Worm (Caenorhabditis elegans): ENCODE data around the gene F31F4.1.
A peak's percentile ranks its signal among the peaks of the same experiment; 100 is the strongest.
"Not testable (repeated sequence)": the region's sequence is repeated elsewhere in the genome, so short reads cannot be mapped to it uniquely, and the experiment has no call there.

DNA sequence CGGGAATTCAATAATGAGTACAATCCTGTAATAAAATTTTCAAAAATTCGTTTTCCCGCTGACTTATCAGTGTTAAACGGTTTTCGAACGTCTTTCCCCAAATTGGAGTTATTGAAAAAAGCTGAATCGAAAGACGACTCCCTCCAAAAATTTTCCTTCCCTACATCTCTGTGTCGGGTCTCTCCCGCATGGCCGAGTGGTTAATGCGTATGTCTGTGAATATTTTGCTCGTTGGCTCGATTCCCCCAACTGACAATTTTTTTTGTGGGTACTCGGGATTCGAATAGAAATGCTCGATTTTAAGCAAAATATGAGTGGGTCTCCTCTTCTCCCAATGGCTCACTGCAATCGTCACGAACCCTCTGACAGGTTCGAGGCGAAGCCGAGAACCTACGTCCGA lies 22.6 kb downstream of the F31F4.1 start:
- TF ChIP-seq flt-1 (GFP tag; IDR thresholded peaks at IDR 0.05) (peak; percentile 37; the same call in 1 of the 2 replicates), scrt-1 (GFP tag; IDR thresholded peaks at IDR 0.05) (peak; percentile 68; the same call in 1 of the 2 replicates), tbx-37 (GFP tag; conservative IDR thresholded peaks at IDR 0.05) (0 out of 2 replicates have a peak, but pooled peaks have one; percentile 4), tbx-11 (GFP tag; IDR thresholded peaks at IDR 0.05) (peak; percentile 27; the same call in 1 of the 2 replicates)
- TF ChIP-seq ceh-13 (GFP tag; optimal IDR thresholded peaks at IDR 0.05); sea-1 (GFP tag; conservative IDR thresholded peaks at IDR 0.05); hmbx-1 (tag; optimal IDR thresholded peaks at IDR 0.05); ama-1 (optimal IDR thresholded peaks at IDR 0.05); B0310.2 (tag; optimal IDR thresholded peaks at IDR 0.05); hnd-1 (tag; optimal IDR thresholded peaks at IDR 0.05); ets-7 (tag; optimal IDR thresholded peaks at IDR 0.05); ceh-36 (tag; optimal IDR thresholded peaks at IDR 0.05); aly-1 (tag; optimal IDR thresholded peaks at IDR 0.05); F13C5.2 (tag; optimal IDR thresholded peaks at IDR 0.05): not testable (repeated sequence)
